Fruit fly (Drosophila melanogaster) whole organism, prepupa: ENCODE data around the gene p.

Experiments used
- CG10631 ChIP-seq: fragments of 200-800 bp; sonication (Bioruptor generic); optimal IDR thresholded peaks from 2 replicates; lab custom pipeline; 2016; ENCODE audit warnings: missing biosample characterization, missing genetic modification characterization
- CG10669 ChIP-seq: fragments of 200-800 bp; sonication (Bioruptor generic); optimal IDR thresholded peaks from 3 replicates; lab custom pipeline; 2018; ENCODE audit warnings: missing biosample characterization, mild to moderate bottlenecking, missing genetic modification characterization, moderate library complexity
- CG11294 ChIP-seq: fragments of 200-800 bp; sonication (Bioruptor generic); IDR thresholded peaks from 2 replicates; pipeline ENCODE4 v1.3.6; 2022; ENCODE audit warnings: missing biosample characterization, missing genetic modification characterization
- CG11762 ChIP-seq: fragments of 200-800 bp; sonication (Bioruptor generic); optimal IDR thresholded peaks from 3 replicates; lab custom pipeline; 2016; ENCODE audit warnings: missing biosample characterization, missing genetic modification characterization; ENCODE audit not compliant: insufficient read depth
- CG15336 ChIP-seq: fragments of 200-800 bp; sonication (Bioruptor generic); IDR thresholded peaks from 2 replicates; pipeline ENCODE4 v1.3.6; 2022; ENCODE audit warnings: missing biosample characterization, missing genetic modification characterization
- CG1621 ChIP-seq: fragments of 200-800 bp; sonication (Bioruptor generic); optimal IDR thresholded peaks from 3 replicates; lab custom pipeline; 2018; ENCODE audit warnings: missing biosample characterization, mild to moderate bottlenecking, missing genetic modification characterization
- CG16779 ChIP-seq: fragments of 200-800 bp; sonication (Bioruptor generic); optimal IDR thresholded peaks from 3 replicates; lab custom pipeline; 2017; ENCODE audit warnings: missing biosample characterization, mild to moderate bottlenecking, missing genetic modification characterization
- CG3032 ChIP-seq: fragments of 200-800 bp; optimal IDR thresholded peaks from 2 replicates; lab custom pipeline; 2019; ENCODE audit warnings: missing biosample characterization, mild to moderate bottlenecking, missing genetic modification characterization, moderate library complexity
- CG34406 ChIP-seq: fragments of 200-800 bp; sonication (Bioruptor generic); optimal IDR thresholded peaks from 3 replicates; lab custom pipeline; 2016; ENCODE audit warnings: missing biosample characterization, missing genetic modification characterization
- CG3919 ChIP-seq: fragments of 200-800 bp; sonication (Bioruptor generic); optimal IDR thresholded peaks from 3 replicates; lab custom pipeline; 2016; ENCODE audit warnings: missing biosample characterization, missing genetic modification characterization
- CG6163 ChIP-seq: fragments of 200-800 bp; sonication (Bioruptor generic); IDR thresholded peaks from 3 replicates; pipeline ENCODE4 v1.3.6; 2022; ENCODE audit warnings: missing biosample characterization, missing genetic modification characterization
- CG6276 ChIP-seq: fragments of 200-800 bp; sonication (Bioruptor generic); optimal IDR thresholded peaks from 2 replicates; lab custom pipeline; 2017; ENCODE audit warnings: missing biosample characterization, mild to moderate bottlenecking, missing genetic modification characterization
- CG6808 ChIP-seq: fragments of 200-800 bp; sonication (Bioruptor generic); optimal IDR thresholded peaks from 3 replicates; lab custom pipeline; 2017; ENCODE audit warnings: missing biosample characterization, missing genetic modification characterization, mild to moderate bottlenecking, moderate library complexity, missing genetic modification reagents
- CG6854 ChIP-seq: fragments of 200-800 bp; sonication (Bioruptor generic); optimal IDR thresholded peaks from 2 replicates; lab custom pipeline; 2017; ENCODE audit warnings: missing biosample characterization, mild to moderate bottlenecking, missing genetic modification characterization
- CG7368 ChIP-seq: fragments of 200-800 bp; sonication (Bioruptor generic); optimal IDR thresholded peaks from 3 replicates; lab custom pipeline; 2016; ENCODE audit warnings: missing biosample characterization, missing genetic modification characterization
- CG8119 ChIP-seq: fragments of 200-800 bp; sonication (Bioruptor generic); IDR thresholded peaks from 3 replicates; pipeline ENCODE4 v1.3.6; 2022; ENCODE audit warnings: missing biosample characterization, missing genetic modification characterization
- CG8632 ChIP-seq: fragments of 200-800 bp; sonication (Bioruptor generic); optimal IDR thresholded peaks from 3 replicates; lab custom pipeline; 2016; ENCODE audit warnings: missing biosample characterization, missing genetic modification characterization
- CG9139 ChIP-seq: fragments of 200-800 bp; sonication (Bioruptor generic); optimal IDR thresholded peaks from 3 replicates; lab custom pipeline; 2017; ENCODE audit warnings: missing biosample characterization, mild to moderate bottlenecking, missing genetic modification characterization
- Eip75B ChIP-seq: fragments of 200-800 bp; sonication (Bioruptor generic); optimal IDR thresholded peaks from 3 replicates; lab custom pipeline; 2016; ENCODE audit warnings: missing biosample characterization, missing genetic modification characterization
- Eip78C ChIP-seq: fragments of 200-800 bp; sonication (Bioruptor generic); peaks from one replicate; lab custom pipeline; 2016; ENCODE audit warnings: missing biosample characterization, missing genetic modification characterization
- Eip93F ChIP-seq: fragments of 200-800 bp; sonication (Bioruptor generic); optimal IDR thresholded peaks from 2 replicates; lab custom pipeline; 2016; ENCODE audit warnings: missing biosample characterization, mild to moderate bottlenecking, missing genetic modification characterization
- Ets21C ChIP-seq: fragments of 200-800 bp; sonication (Bioruptor generic); optimal IDR thresholded peaks from 3 replicates; lab custom pipeline; 2016; ENCODE audit warnings: missing biosample characterization, missing genetic modification characterization
- Ets96B ChIP-seq: fragments of 200-800 bp; optimal IDR thresholded peaks from 2 replicates; lab custom pipeline; 2019; ENCODE audit warnings: missing biosample characterization, mild to moderate bottlenecking, missing genetic modification characterization, moderate library complexity
- Gug ChIP-seq: fragments of 200-800 bp; sonication (Bioruptor generic); IDR thresholded peaks from 2 replicates; pipeline ENCODE4 v1.3.6; 2022; ENCODE audit warnings: missing biosample characterization, missing genetic modification characterization
- Lpt ChIP-seq: fragments of 200-800 bp; sonication (Bioruptor generic); optimal IDR thresholded peaks from 3 replicates; lab custom pipeline; 2016; ENCODE audit warnings: missing biosample characterization, missing genetic modification characterization
- Met ChIP-seq: fragments of 200-800 bp; sonication (Bioruptor generic); optimal IDR thresholded peaks from 3 replicates; lab custom pipeline; 2016; ENCODE audit warnings: missing biosample characterization, missing genetic modification characterization
- Smox ChIP-seq: fragments of 200-800 bp; sonication (Bioruptor generic); optimal IDR thresholded peaks from 3 replicates; lab custom pipeline; 2016; ENCODE audit warnings: missing biosample characterization, missing genetic modification characterization
- Sox102F ChIP-seq: fragments of 200-800 bp; sonication (Bioruptor generic); optimal IDR thresholded peaks from 2 replicates; lab custom pipeline; 2016; ENCODE audit warnings: missing biosample characterization, mild to moderate bottlenecking, missing genetic modification characterization
- achi ChIP-seq: fragments of 200-800 bp; sonication (Bioruptor generic); optimal IDR thresholded peaks from 3 replicates; lab custom pipeline; 2016; ENCODE audit warnings: missing biosample characterization, missing genetic modification characterization
- eg ChIP-seq: fragments of 200-800 bp; sonication (Bioruptor generic); IDR thresholded peaks from 3 replicates; pipeline ENCODE4 v1.3.6; 2022; ENCODE audit warnings: missing biosample characterization, missing genetic modification characterization
- fd85E ChIP-seq: fragments of 200-800 bp; sonication (Bioruptor generic); optimal IDR thresholded peaks from 3 replicates; lab custom pipeline; 2016; ENCODE audit warnings: missing biosample characterization, missing genetic modification characterization
- fkh ChIP-seq: fragments of 200-800 bp; sonication (Bioruptor generic); optimal IDR thresholded peaks from 3 replicates; lab custom pipeline; 2017; ENCODE audit warnings: missing biosample characterization, mild to moderate bottlenecking, missing genetic modification characterization, moderate library complexity
- net ChIP-seq: fragments of 200-800 bp; sonication (Bioruptor generic); optimal IDR thresholded peaks from 3 replicates; lab custom pipeline; 2016; ENCODE audit warnings: missing biosample characterization, missing genetic modification characterization
- salr ChIP-seq, 2 experiments: fragments of 200-800 bp; sonication (Bioruptor generic); optimal IDR thresholded peaks; 3 replicates each; lab custom pipeline; 2016 to 2018; ENCODE audit warnings: missing biosample characterization in 2 of 2, missing genetic modification characterization in 2 of 2, mild to moderate bottlenecking in 1 of 2
- spab ChIP-seq: fragments of 200-800 bp; sonication (Bioruptor generic); optimal IDR thresholded peaks from 2 replicates; lab custom pipeline; 2017; ENCODE audit warnings: missing biosample characterization, mild to moderate bottlenecking, missing genetic modification characterization, missing genetic modification reagents
- ss ChIP-seq, 2 experiments: fragments of 200-800 bp; sonication (Bioruptor generic); optimal IDR thresholded peaks; 2 replicates in 1 of 2; 3 replicates in 1 of 2; lab custom pipeline; 2017 to 2018; ENCODE audit warnings: mild to moderate bottlenecking in 2 of 2, missing biosample characterization in 2 of 2, missing genetic modification characterization in 2 of 2, moderate library complexity in 1 of 2
- svp ChIP-seq: fragments of 200-800 bp; sonication (Bioruptor generic); peaks from one replicate; lab custom pipeline; 2016; ENCODE audit warnings: missing biosample characterization, missing genetic modification characterization
- vri ChIP-seq: fragments of 200-800 bp; sonication (Bioruptor generic); optimal IDR thresholded peaks from 3 replicates; lab custom pipeline; 2016; ENCODE audit warnings: missing biosample characterization, mild to moderate bottlenecking, missing genetic modification characterization

The p gene

dm6 chr3R:8712722-8713131 is 42.2 kb upstream of the p start, which contains the start of gene CG8112 (continued):
- no peak for TF ChIP-seq Gug
- peak; percentile 9 for TF ChIP-seq fkh (GFP tag; lab: Kevin White, UChicago)
- TF ChIP-seq Ets21C (GFP tag; lab: Kevin White, UChicago): no peak
- TF ChIP-seq CG11762 (GFP tag; lab: Kevin White, UChicago): no peak
- TF ChIP-seq CG7368 (GFP tag; lab: Kevin White, UChicago): no peak
- no peak for TF ChIP-seq CG8119 (GFP tag; lab: Robert Waterston, UW)
- no peak for TF ChIP-seq Smox
- no peak for TF ChIP-seq CG15336 (GFP tag; lab: Robert Waterston, UW)
- TF ChIP-seq salr (GFP tag; optimal IDR thresholded peaks at IDR 0.05; lab: Kevin White, UChicago): peak in 1 of 2 experiments; percentile 14
- TF ChIP-seq Lpt (GFP tag; lab: Kevin White, UChicago): no peak

DNA sequence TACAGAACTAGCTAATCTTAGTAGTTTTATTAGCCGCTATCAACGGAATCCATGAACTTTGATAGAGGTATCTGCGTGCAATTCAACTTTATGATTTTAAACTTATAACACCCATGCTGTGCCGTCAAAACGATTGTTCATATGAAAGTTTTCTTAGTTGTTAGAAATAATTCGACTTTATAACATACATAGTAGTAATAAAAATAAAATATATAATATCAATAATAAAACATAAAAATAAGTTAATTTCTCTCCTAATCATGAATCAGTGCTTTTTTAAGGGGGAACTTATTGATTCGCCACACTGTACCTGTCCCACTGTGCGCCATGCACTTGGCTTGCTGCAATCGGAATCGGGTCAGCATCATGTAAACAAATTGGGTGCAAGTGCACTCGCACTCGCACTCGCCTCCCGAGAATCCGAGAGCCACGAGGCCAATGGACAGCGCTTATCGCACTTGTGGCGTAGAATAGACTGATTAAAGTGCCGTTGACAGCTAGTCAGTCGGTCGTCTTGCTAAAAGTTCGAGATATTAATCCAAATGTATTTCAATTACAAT is 41.5 kb upstream of the p start:
- TF ChIP-seq CG3919 (GFP tag; lab: Kevin White, UChicago) (peak; percentile 6), svp (GFP tag; lab: Kevin White, UChicago) (peak; percentile 92), CG6276 (GFP tag; lab: Kevin White, UChicago) (peak; percentile 7), Eip78C (GFP tag; lab: Kevin White, UChicago) (peak; percentile 42), Eip93F (peak; percentile 2), CG8119 (GFP tag; lab: Robert Waterston, UW) (peak; percentile 24; the same call in 2 of the 3 replicates), fd85E (GFP tag; lab: Kevin White, UChicago) (no peak), fkh (GFP tag; lab: Kevin White, UChicago) (no peak), eg (no peak), CG1621 (tag; lab: Kevin White, UChicago) (no peak), vri (GFP tag; lab: Kevin White, UChicago) (peak; percentile 42), CG15336 (GFP tag; lab: Robert Waterston, UW) (peak; percentile 19; the same call in 1 of the 2 replicates), Eip75B (peak; percentile 34), Met (GFP tag; lab: Kevin White, UChicago) (peak; percentile 21), net (GFP tag; lab: Kevin White, UChicago) (peak; percentile 8), CG16779 (tag; lab: Kevin White, UChicago) (peak; percentile 15), CG6163 (peak; percentile 76)
- TF ChIP-seq, all 60 proteins: peak for 13

- TF ChIP-seq achi (GFP tag; lab: Kevin White, UChicago) (peak; percentile 9), Ets96B (tag; lab: Kevin White, UChicago) (peak; percentile 9), CG10669 (GFP tag; lab: Kevin White, UChicago) (no peak), CG6163 (peak; percentile 84)
- TF ChIP-seq, all 60 proteins: peak for 3
Observed at dm6 chr3R:8707166-8707565, 36.7 kb upstream of the p start.

- peak; percentile 6 for TF ChIP-seq CG8632 (GFP tag; lab: Kevin White, UChicago)
- TF ChIP-seq CG1621 (tag; lab: Kevin White, UChicago): peak; percentile 32
- TF ChIP-seq Ets96B (tag; lab: Kevin White, UChicago): peak; percentile 43
- 0 out of 2 replicates have a peak, but pooled peaks have one; percentile 6 for TF ChIP-seq CG11294 (GFP tag; lab: Robert Waterston, UW)
- TF ChIP-seq CG16779 (tag; lab: Kevin White, UChicago): peak; percentile 31
- TF ChIP-seq CG9139: peak; percentile 51
- TF ChIP-seq ss (GFP tag; optimal IDR thresholded peaks at IDR 0.05; lab: Kevin White, UChicago): peak; percentile 48 to 80
- no peak for TF ChIP-seq CG6854 (GFP tag; lab: Kevin White, UChicago)
- TF ChIP-seq svp (GFP tag; lab: Kevin White, UChicago): peak; percentile 12
- peak; percentile 68; the same call in 2 of the 3 replicates for TF ChIP-seq CG6163
- TF ChIP-seq CG6276 (GFP tag; lab: Kevin White, UChicago): peak; percentile 31
- TF ChIP-seq Lpt (GFP tag; lab: Kevin White, UChicago): no peak
- peak; percentile 47 for TF ChIP-seq CG10669 (GFP tag; lab: Kevin White, UChicago)
- 0 out of 3 replicates have a peak, but pooled peaks have one; percentile 20 for TF ChIP-seq CG8119 (GFP tag; lab: Robert Waterston, UW)
- TF ChIP-seq eg: 0 out of 3 replicates have a peak, but pooled peaks have one; percentile 26
- peak; percentile 25 for TF ChIP-seq net (GFP tag; lab: Kevin White, UChicago)
- TF ChIP-seq salr (GFP tag; optimal IDR thresholded peaks at IDR 0.05; lab: Kevin White, UChicago): no peak
- TF ChIP-seq spab (GFP tag; lab: Kevin White, UChicago): peak; percentile 46
- TF ChIP-seq CG10631 (GFP tag; lab: Kevin White, UChicago): no peak
- TF ChIP-seq CG3919 (GFP tag; lab: Kevin White, UChicago): peak; percentile 17
- peak; percentile 44 for TF ChIP-seq CG3032 (tag; lab: Kevin White, UChicago)
- TF ChIP-seq CG6808 (GFP tag; lab: Kevin White, UChicago): peak; percentile 55
- peak; percentile 7 for TF ChIP-seq Sox102F
- TF ChIP-seq vri (GFP tag; lab: Kevin White, UChicago): peak; percentile 6
- no peak for TF ChIP-seq Eip75B
- TF ChIP-seq CG34406 (GFP tag; lab: Kevin White, UChicago): peak; percentile 21
- TF ChIP-seq, all 60 proteins: peak for 21
Observed at dm6 chr3R:8705323-8706097, 35.0 kb upstream of the p start.
